Worm (Caenorhabditis elegans) whole organism, L1 larva: ENCODE results near the gene F21A3.11.

ENCODE experiments used
- C16A3.4 ChIP-seq: fragments of 150-350 bp; optimal IDR thresholded peaks from 2 replicates; lab custom pipeline; 2014; ENCODE audit warnings: missing biosample characterization, missing genetic modification characterization
- F16B12.6 ChIP-seq: fragments of 150-350 bp; optimal IDR thresholded peaks from 2 replicates; lab custom pipeline; 2014; ENCODE audit warnings: missing biosample characterization, missing genetic modification characterization
- alr-1 ChIP-seq: fragments of 200-800 bp; sonication (Bioruptor generic); optimal IDR thresholded peaks from 2 replicates; lab custom pipeline; 2018; ENCODE audit warnings: borderline replicate concordance, mild to moderate bottlenecking, missing genetic modification characterization, missing compliant biosample characterization
- ces-1 ChIP-seq: fragments of 150-350 bp; optimal IDR thresholded peaks from 2 replicates; lab custom pipeline; 2014; ENCODE audit warnings: missing biosample characterization, missing genetic modification reagents, missing genetic modification characterization
- efl-1 ChIP-seq, 4 experiments: fragments of 150-350 bp; optimal IDR thresholded peaks in 3 of 4; peaks in 1 of 4; 1 replicate in 1 of 4; 2 replicates in 3 of 4; lab custom pipeline; 2014; ENCODE audit warnings: missing biosample characterization in 2 of 4, missing genetic modification characterization in 2 of 4, missing genetic modification reagents in 2 of 4
- elt-2 ChIP-seq: sonication (generic microtip); optimal IDR thresholded peaks from 2 replicates; lab custom pipeline; 2016; ENCODE audit warnings: missing genetic modification characterization, mild to moderate bottlenecking, inconsistent platforms, missing compliant biosample characterization, missing genetic modification reagents
- fos-1 ChIP-seq: fragments of 150-350 bp; optimal IDR thresholded peaks from 2 replicates; lab custom pipeline; 2014; ENCODE audit warnings: missing biosample characterization, missing genetic modification characterization
- grh-1 ChIP-seq: fragments of 200-800 bp; sonication (Bioruptor generic); IDR thresholded peaks from 2 replicates; pipeline ENCODE4 v1.3.6; 2022; ENCODE audit warnings: missing genetic modification reagents, missing genetic modification characterization, missing compliant biosample characterization
- hlh-17 ChIP-seq: fragments of 200-800 bp; sonication (Bioruptor generic); optimal IDR thresholded peaks from 2 replicates; lab custom pipeline; 2018; ENCODE audit warnings: missing genetic modification characterization, mild to moderate bottlenecking, missing compliant biosample characterization, moderate library complexity, borderline replicate concordance
- isw-1 ChIP-seq: fragments of 200-800 bp; sonication (Bioruptor generic); IDR thresholded peaks from 2 replicates; pipeline ENCODE4 v1.3.6; 2022; ENCODE audit warnings: missing genetic modification characterization, missing compliant biosample characterization
- jun-1 ChIP-seq: fragments of 150-350 bp; optimal IDR thresholded peaks from 2 replicates; lab custom pipeline; 2014; ENCODE audit warnings: missing biosample characterization, missing genetic modification reagents, missing genetic modification characterization
- lin-13 ChIP-seq: fragments of 150-350 bp; optimal IDR thresholded peaks from 2 replicates; lab custom pipeline; 2014; ENCODE audit warnings: missing biosample characterization, missing genetic modification reagents, missing genetic modification characterization
- lin-14 ChIP-seq: fragments of 200-800 bp; sonication (Bioruptor generic); optimal IDR thresholded peaks from 2 replicates; lab custom pipeline; 2018; ENCODE audit warnings: mild to moderate bottlenecking, missing genetic modification characterization, moderate library complexity, missing compliant biosample characterization
- lin-35 ChIP-seq, 2 experiments: fragments of 150-350 bp; optimal IDR thresholded peaks; 2 replicates each; lab custom pipeline; 2014; ENCODE audit warnings: missing biosample characterization in 2 of 2, missing genetic modification characterization in 2 of 2, missing genetic modification reagents in 2 of 2
- mdl-1 ChIP-seq, 2 experiments: fragments of 150-350 bp; optimal IDR thresholded peaks; 2 replicates each; lab custom pipeline; 2014 to 2017; ENCODE audit warnings: missing biosample characterization in 2 of 2, missing genetic modification characterization in 2 of 2, inconsistent platforms in 1 of 2
- nhr-19 ChIP-seq: fragments of 200-800 bp; sonication (Bioruptor generic); conservative IDR thresholded peaks from 2 replicates; pipeline ENCODE4 v1.3.6; 2022; ENCODE audit warnings: missing genetic modification characterization, missing compliant biosample characterization
- nhr-20 ChIP-seq: sonication (generic microtip); optimal IDR thresholded peaks from 2 replicates; lab custom pipeline; 2016; ENCODE audit warnings: mild to moderate bottlenecking, missing genetic modification characterization, missing compliant biosample characterization
- nhr-71 ChIP-seq: sonication (generic microtip); optimal IDR thresholded peaks from 2 replicates; lab custom pipeline; 2016; ENCODE audit warnings: mild to moderate bottlenecking, missing genetic modification characterization, moderate library complexity, missing compliant biosample characterization
- nhr-77 ChIP-seq: fragments of 150-350 bp; optimal IDR thresholded peaks from 2 replicates; lab custom pipeline; 2014; ENCODE audit warnings: missing biosample characterization, missing genetic modification characterization
- nhr-90 ChIP-seq: sonication (generic microtip); optimal IDR thresholded peaks from 2 replicates; lab custom pipeline; 2016; ENCODE audit warnings: mild to moderate bottlenecking, missing genetic modification characterization, missing compliant biosample characterization; ENCODE audit not compliant: poor library complexity
- rnt-1 ChIP-seq: sonication (generic microtip); optimal IDR thresholded peaks from 2 replicates; lab custom pipeline; 2016; ENCODE audit warnings: mild to moderate bottlenecking, missing genetic modification characterization, moderate library complexity, missing compliant biosample characterization
- skn-1 ChIP-seq: fragments of 150-350 bp; optimal IDR thresholded peaks from 2 replicates; lab custom pipeline; 2014; ENCODE audit warnings: missing biosample characterization, missing genetic modification characterization
- snpc-4 ChIP-seq: fragments of 150-350 bp; optimal IDR thresholded peaks from 2 replicates; lab custom pipeline; 2014; ENCODE audit warnings: missing biosample characterization, missing genetic modification characterization
- snu-23 ChIP-seq: sonication (generic microtip); optimal IDR thresholded peaks from 2 replicates; lab custom pipeline; 2016; ENCODE audit warnings: missing genetic modification characterization, missing compliant biosample characterization
- swsn-7 ChIP-seq: sonication (generic microtip); optimal IDR thresholded peaks from 2 replicates; lab custom pipeline; 2016; ENCODE audit warnings: missing genetic modification characterization, missing compliant biosample characterization
- tbx-2 ChIP-seq: sonication (generic microtip); optimal IDR thresholded peaks from 2 replicates; lab custom pipeline; 2016; ENCODE audit warnings: missing genetic modification characterization, missing compliant biosample characterization
- unc-130 ChIP-seq: fragments of 150-350 bp; optimal IDR thresholded peaks from 2 replicates; lab custom pipeline; 2017; ENCODE audit warnings: missing biosample characterization, missing genetic modification characterization, inconsistent platforms
- unc-62 ChIP-seq: fragments of 150-350 bp; optimal IDR thresholded peaks from 2 replicates; lab custom pipeline; 2014; ENCODE audit warnings: missing biosample characterization, missing genetic modification reagents, missing genetic modification characterization
- xbp-1 ChIP-seq: sonication (generic microtip); optimal IDR thresholded peaks from 2 replicates; lab custom pipeline; 2016; ENCODE audit warnings: missing genetic modification characterization, missing compliant biosample characterization
- zip-4 ChIP-seq: fragments of 200-800 bp; sonication (Bioruptor generic); optimal IDR thresholded peaks from 2 replicates; lab custom pipeline; 2018; ENCODE audit warnings: mild to moderate bottlenecking, missing genetic modification characterization, moderate library complexity, missing compliant biosample characterization
- ztf-11 ChIP-seq, 2 experiments: sonication (generic microtip); optimal IDR thresholded peaks; 2 replicates each; lab custom pipeline; 2016 to 2017; ENCODE audit warnings: missing genetic modification characterization in 2 of 2, missing biosample characterization in 1 of 2, missing compliant biosample characterization in 1 of 2

Gene F21A3.11

DNA sequence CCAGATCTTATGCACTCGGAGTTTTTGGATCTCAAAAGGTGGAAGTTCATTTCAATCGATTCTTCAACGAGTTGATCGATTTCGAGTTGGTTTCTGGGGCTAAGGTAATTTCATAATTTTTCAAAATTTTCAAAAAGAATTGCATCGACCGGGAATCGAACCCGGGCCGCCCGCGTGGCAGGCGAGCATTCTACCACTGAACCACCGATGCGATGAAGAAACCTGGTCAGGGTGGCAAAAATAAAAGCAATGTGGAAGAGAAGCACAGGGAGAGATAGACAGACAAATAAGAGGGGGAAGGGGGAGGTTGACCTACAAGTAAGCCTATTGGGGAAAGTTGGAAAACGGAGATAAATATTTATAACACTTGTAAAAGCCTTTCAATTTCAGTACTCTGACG is 27.9 kb downstream of the F21A3.11 start (continued):
- TF ChIP-seq lin-13: peak; percentile 45
- TF ChIP-seq grh-1 (GFP tag; lab: Robert Waterston, UW): no peak
- TF ChIP-seq skn-1 (tag; lab: Kevin White, UChicago): peak; percentile 41
- peak in 1 of 2 experiments; percentile 46 for TF ChIP-seq efl-1 (optimal IDR thresholded peaks at IDR 0.05; lab: Kevin White, UChicago)
- peak; percentile 29 to 93 for TF ChIP-seq efl-1 (GFP tag; optimal IDR thresholded peaks at IDR 0.05 in 1 of 2; lab: Kevin White, UChicago)
- peak; percentile 1 for TF ChIP-seq xbp-1 (tag; lab: Kevin White, UChicago)
- TF ChIP-seq nhr-19 (GFP tag; lab: Robert Waterston, UW): peak; percentile 57
- TF ChIP-seq ztf-11 (tag; optimal IDR thresholded peaks at IDR 0.05; lab: Kevin White, UChicago): peak in 1 of 2 experiments; percentile 4
- TF ChIP-seq C16A3.4 (tag; lab: Kevin White, UChicago): peak; percentile 37

DNA sequence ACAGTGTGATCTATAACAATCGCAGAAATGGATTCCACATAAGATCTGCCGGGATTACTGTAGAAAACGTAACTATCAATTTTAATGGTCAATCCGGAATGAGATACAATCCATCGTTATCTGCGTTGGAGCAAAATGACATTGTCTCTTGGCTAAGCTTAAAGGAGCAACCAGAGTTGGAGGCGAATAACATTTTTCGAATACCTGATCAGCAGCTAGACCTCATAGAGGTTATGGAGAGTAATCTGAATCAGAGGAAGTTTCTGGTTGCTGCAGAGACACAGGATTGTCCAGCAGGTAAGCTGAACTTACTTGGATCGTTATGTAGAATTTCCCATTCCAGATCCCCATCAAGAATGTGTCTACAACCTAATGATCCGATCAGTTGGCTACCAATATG is 29.4 kb downstream of the F21A3.11 start:
- TF ChIP-seq alr-1 (no peak), efl-1 (optimal IDR thresholded peaks at IDR 0.05; lab: Kevin White, UChicago) (no peak), efl-1 (GFP tag; optimal IDR thresholded peaks at IDR 0.05 in 1 of 2; lab: Kevin White, UChicago) (peak in 1 of 2 experiments; percentile 79)

DNA sequence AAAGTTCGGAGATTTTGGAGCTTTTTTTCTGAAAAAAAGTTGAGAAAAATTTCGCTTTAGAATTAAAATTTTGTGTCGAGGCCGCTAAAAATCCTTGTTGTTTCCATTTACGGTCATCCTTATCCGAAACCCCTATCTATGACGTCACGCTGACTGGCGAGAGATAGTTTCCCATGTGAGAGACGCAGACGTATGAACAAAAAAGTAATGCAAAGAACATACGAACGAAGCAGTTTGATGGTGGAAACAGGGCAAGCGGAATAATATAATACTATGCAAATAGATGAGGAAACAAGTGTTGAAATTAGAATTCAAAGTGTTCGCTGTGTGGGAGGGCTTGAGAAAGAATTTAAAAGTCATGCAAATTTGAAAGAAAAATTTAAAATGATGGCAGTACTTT is 33.9 kb downstream of the F21A3.11 start:
- peak; percentile 2 for TF ChIP-seq lin-14 (GFP tag; lab: Kevin White, UChicago)
- peak in 1 of 2 experiments; percentile 11 for TF ChIP-seq efl-1 (optimal IDR thresholded peaks at IDR 0.05; lab: Kevin White, UChicago)
- peak in 1 of 2 experiments; percentile 77 for TF ChIP-seq efl-1 (GFP tag; optimal IDR thresholded peaks at IDR 0.05 in 1 of 2; lab: Kevin White, UChicago)
- TF ChIP-seq snu-23 (GFP tag; lab: Kevin White, UChicago): no peak
- peak; percentile 7 for TF ChIP-seq elt-2 (tag; lab: Kevin White, UChicago)

DNA sequence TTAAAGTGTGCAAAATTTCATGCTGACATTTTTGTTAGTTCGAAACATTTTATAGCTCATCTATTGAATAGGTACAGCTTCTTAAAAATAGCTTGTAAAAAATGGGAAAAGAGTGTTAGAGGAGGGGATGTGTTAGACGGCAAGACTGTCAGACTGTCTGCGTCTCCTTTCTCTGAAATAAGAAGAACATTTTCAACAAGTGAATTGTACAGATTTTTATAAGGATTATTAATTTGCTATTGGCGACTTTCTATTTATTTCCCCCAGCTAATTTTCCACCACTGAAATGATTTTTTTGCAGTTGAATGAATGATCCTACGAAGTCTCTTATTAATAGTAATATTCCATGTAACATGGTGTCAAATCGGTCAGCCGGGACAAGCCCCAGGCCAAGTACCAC is 34.6 kb downstream of the F21A3.11 start, which contains the start of gene C06B8.7:
TSS of gene C06B8.7 (plus strand) at position 301 of the 400 bp plus-strand sequence.
- no peak for TF ChIP-seq lin-13
- TF ChIP-seq, all 84 proteins: peak for 0

DNA sequence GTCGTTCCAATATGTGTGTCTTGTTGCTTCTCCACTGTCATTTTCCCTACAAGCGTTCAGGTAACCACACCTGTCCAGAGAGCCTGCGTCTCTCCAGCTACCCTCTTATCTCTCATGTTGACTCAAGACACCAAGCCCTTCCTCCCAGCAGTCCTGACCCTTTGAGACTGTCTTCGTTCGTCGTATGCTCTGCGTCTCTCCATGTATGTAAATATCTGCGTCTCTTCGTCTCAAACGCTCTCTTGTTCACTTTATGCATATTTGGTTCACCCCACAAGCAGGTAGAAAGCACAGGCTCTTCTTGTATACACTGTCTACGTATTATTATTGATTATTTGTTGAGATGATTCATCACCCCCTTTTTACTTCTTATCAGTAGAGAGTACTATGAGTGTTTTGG is 35.3 kb downstream of the F21A3.11 start:
- TF ChIP-seq rnt-1 (tag; lab: Kevin White, UChicago) (no peak), snpc-4 (tag; lab: Kevin White, UChicago) (no peak), nhr-71 (no peak), jun-1 (tag; lab: Kevin White, UChicago) (peak; percentile 82), fos-1 (peak; percentile 3), nhr-77 (tag; lab: Kevin White, UChicago) (peak; percentile 21), ces-1 (no peak), unc-62 (GFP tag; lab: Kevin White, UChicago) (no peak), mdl-1 (tag; optimal IDR thresholded peaks at IDR 0.05; lab: Kevin White, UChicago) (peak in 1 of 2 experiments; percentile 18), tbx-2 (tag; lab: Kevin White, UChicago) (peak; percentile 19), efl-1 (optimal IDR thresholded peaks at IDR 0.05; lab: Kevin White, UChicago) (peak; percentile 20 to 48), efl-1 (GFP tag; optimal IDR thresholded peaks at IDR 0.05 in 1 of 2; lab: Kevin White, UChicago) (no peak), C16A3.4 (tag; lab: Kevin White, UChicago) (no peak), swsn-7 (peak; percentile 30), lin-14 (GFP tag; lab: Kevin White, UChicago) (peak; percentile 68), nhr-20 (tag; lab: Kevin White, UChicago) (peak; percentile 19), nhr-90 (tag; lab: Kevin White, UChicago) (peak; percentile 48), lin-35 (GFP tag; optimal IDR thresholded peaks at IDR 0.05; lab: Kevin White, UChicago) (peak in 1 of 2 experiments; percentile 49), elt-2 (tag; lab: Kevin White, UChicago) (peak; percentile 88), isw-1 (no peak)

DNA sequence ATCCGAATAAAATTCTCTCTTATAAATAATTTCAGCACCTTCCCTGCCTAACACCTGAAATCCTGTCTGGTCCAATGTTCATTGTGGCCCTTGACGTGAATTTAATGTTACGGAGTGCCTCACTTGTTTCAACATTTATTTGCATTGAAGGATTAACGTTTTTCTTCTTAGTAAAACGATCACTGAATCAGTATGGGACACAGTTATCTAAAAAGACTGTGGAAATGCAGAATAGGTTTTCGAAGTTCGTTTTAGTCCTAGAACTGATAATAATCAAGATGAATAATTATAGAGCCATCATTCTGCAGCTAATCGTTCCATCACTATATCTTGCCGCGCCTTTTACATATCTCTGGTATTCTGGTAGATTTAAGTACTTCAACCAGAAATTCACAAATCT is 37.8 kb downstream of the F21A3.11 start, which contains the start of gene srh-219:
TSS of gene srh-219 (plus strand) at position 301 of the 400 bp plus-strand sequence.
- TF ChIP-seq F16B12.6 (tag; lab: Kevin White, UChicago) (no peak), zip-4 (GFP tag; lab: Kevin White, UChicago) (no peak), hlh-17 (GFP tag; lab: Kevin White, UChicago) (no peak), unc-130 (tag; lab: Kevin White, UChicago) (no peak), efl-1 (optimal IDR thresholded peaks at IDR 0.05; lab: Kevin White, UChicago) (no peak), efl-1 (GFP tag; optimal IDR thresholded peaks at IDR 0.05 in 1 of 2; lab: Kevin White, UChicago) (peak in 1 of 2 experiments; percentile 48)
